Worm (Caenorhabditis elegans): ENCODE data around the gene aqp-11.
A peak's percentile ranks its signal among the peaks of the same experiment; 100 is the strongest.

Gene aqp-11

ce11 chrIII:13672654-13673330 is at the start of gene aqp-11:
TSS of gene aqp-11 (plus strand) at chrIII:13673280.
- TF ChIP-seq vab-7 (GFP tag; IDR thresholded peaks at IDR 0.05) (no peak), tra-1 (GFP tag; IDR thresholded peaks at IDR 0.05) (no peak), pqm-1 (tag; optimal IDR thresholded peaks at IDR 0.05) (peak; percentile 52), nhr-41 (GFP tag; IDR thresholded peaks at IDR 0.05) (no peak), Y5F2A.4 (GFP tag; optimal IDR thresholded peaks at IDR 0.05) (no peak), T26A8.4 (GFP tag; IDR thresholded peaks at IDR 0.05) (no peak), daf-12 (tag; optimal IDR thresholded peaks at IDR 0.05) (no peak), ama-1 (optimal IDR thresholded peaks at IDR 0.05) (no peak), ztf-11 (tag; optimal IDR thresholded peaks at IDR 0.05) (no peak), snpc-4 (tag; optimal IDR thresholded peaks at IDR 0.05) (no peak), ceh-28 (tag; optimal IDR thresholded peaks at IDR 0.05) (no peak), daf-16 (GFP tag; optimal IDR thresholded peaks at IDR 0.05) (no peak), daf-16 (tag; optimal IDR thresholded peaks at IDR 0.05) (peak; percentile 47), hlh-30 (tag; optimal IDR thresholded peaks at IDR 0.05; ENCODE audit: insufficient read depth) (peak; percentile 5), dve-1 (tag; optimal IDR thresholded peaks at IDR 0.05; ENCODE audit: insufficient read depth) (peak; percentile 51), R02D3.7 (tag; optimal IDR thresholded peaks at IDR 0.05) (no peak), D1046.2 (GFP tag; IDR thresholded peaks at IDR 0.05) (no peak), nhr-28 (tag; optimal IDR thresholded peaks at IDR 0.05) (peak; percentile 41), F37D6.2 (tag; optimal IDR thresholded peaks at IDR 0.05) (no peak), dmd-6 (GFP tag; IDR thresholded peaks at IDR 0.05) (peak; percentile 48; the same call in 1 of the 2 replicates), mxl-3 (GFP tag; optimal IDR thresholded peaks at IDR 0.05) (peak; percentile 37), php-3 (GFP tag; IDR thresholded peaks at IDR 0.05) (0 out of 2 replicates have a peak, but pooled peaks have one; percentile 47), ces-1 (GFP tag; optimal IDR thresholded peaks at IDR 0.05) (no peak), lim-7 (GFP tag; IDR thresholded peaks at IDR 0.05) (no peak)

DNA sequence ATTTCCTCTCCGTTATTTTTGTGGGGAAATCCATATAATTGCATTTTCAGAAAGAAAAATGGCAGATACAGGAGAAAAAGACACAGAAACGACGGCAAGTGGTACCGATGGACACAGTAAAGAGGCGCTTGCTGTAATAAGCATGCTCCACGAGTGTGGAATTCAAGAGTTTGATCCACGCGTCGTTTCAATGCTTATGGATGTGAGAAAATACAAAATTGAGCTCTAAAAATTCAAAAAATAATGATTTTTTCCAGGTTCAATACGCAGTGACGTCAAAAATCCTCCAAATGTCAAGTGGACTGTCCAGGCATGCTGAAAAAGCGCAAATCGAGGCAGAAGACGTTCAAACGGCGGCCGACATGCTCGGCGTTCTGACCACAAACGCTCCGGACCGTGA is 48.9 kb upstream of the aqp-11 start, which contains the start of gene taf-9:
Gene taf-9, plus strand, starts transcription at position 51 of the 400 bp plus-strand sequence.
- TF ChIP-seq zag-1 (tag; optimal IDR thresholded peaks at IDR 0.05) (no peak), nhr-28 (tag; optimal IDR thresholded peaks at IDR 0.05) (no peak), mxl-3 (GFP tag; optimal IDR thresholded peaks at IDR 0.05) (no peak), dve-1 (tag; optimal IDR thresholded peaks at IDR 0.05; ENCODE audit: insufficient read depth) (peak; percentile 9), hmg-1.1 (GFP tag; IDR thresholded peaks at IDR 0.05) (no peak), lin-38 (GFP tag; IDR thresholded peaks at IDR 0.05) (peak; percentile 51), lsy-2 (tag; optimal IDR thresholded peaks at IDR 0.05) (peak in 1 of 2 experiments; percentile 17), F49E8.2 (tag; optimal IDR thresholded peaks at IDR 0.05; ENCODE audit: borderline replicate concordance) (no peak), ceh-20 (GFP tag; IDR thresholded peaks at IDR 0.05) (0 out of 2 replicates have a peak, but pooled peaks have one; percentile 22), unc-62 (GFP tag; optimal IDR thresholded peaks at IDR 0.05 in 1 of 2) (no peak), unc-62 (tag; optimal IDR thresholded peaks at IDR 0.05) (no peak), ama-1 (optimal IDR thresholded peaks at IDR 0.05) (peak; percentile 75), cey-2 (tag; optimal IDR thresholded peaks at IDR 0.05; ENCODE audit: borderline replicate concordance, insufficient read depth) (no peak), fkh-10 (GFP tag; optimal IDR thresholded peaks at IDR 0.05) (no peak), egl-43 (GFP tag; IDR thresholded peaks at IDR 0.05) (0 out of 2 replicates have a peak, but pooled peaks have one; percentile 53), php-3 (GFP tag; IDR thresholded peaks at IDR 0.05) (0 out of 2 replicates have a peak, but pooled peaks have one; percentile 9)

DNA sequence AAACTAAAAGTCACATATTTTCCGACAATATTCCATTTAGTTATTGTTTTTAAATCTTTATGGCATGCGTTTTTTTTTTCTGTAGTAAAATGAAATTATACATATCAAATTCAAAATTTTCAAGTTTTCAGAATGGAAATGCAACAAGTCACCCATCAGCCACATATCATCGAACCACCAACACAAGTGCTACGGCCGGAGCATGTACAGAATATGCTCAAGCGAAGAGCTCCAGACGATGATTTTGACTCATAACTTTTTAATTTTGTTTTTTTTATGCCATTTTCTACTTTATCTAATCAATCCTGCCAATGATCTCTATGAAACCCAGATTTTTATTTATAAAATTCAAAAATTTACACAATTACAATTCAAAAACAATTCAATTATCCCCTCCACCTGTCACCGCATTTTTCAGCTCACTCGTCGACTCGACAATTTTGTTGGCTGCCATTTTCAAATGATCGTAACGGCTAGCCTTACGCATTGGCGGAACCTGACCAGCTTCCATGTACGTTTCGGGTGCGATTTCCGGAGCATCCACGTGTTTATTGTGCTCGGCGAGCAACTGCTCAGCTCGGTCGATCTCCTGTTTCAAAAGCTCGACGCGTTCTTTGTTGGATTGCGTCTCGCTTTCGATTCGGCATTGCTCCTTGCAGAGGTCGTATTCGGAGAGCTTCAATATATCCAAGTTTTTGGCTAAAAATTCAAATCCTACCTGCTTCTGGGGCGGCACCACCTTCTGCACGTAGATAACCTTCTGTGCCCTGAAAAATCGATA is 47.2 kb upstream of the aqp-11 start:
- TF ChIP-seq lin-38 (GFP tag; IDR thresholded peaks at IDR 0.05), result 0 out of 2 replicates have a peak, but pooled peaks have one; percentile 4
- peak; percentile 31 for TF ChIP-seq nhr-102 (tag; optimal IDR thresholded peaks at IDR 0.05)
- peak; percentile 25 for TF ChIP-seq ama-1 (optimal IDR thresholded peaks at IDR 0.05)
- peak; percentile 54; the same call in 1 of the 2 replicates for TF ChIP-seq T26A8.4 (GFP tag; IDR thresholded peaks at IDR 0.05)
- TF ChIP-seq saeg-2 (GFP tag; IDR thresholded peaks at IDR 0.05), result 0 out of 2 replicates have a peak, but pooled peaks have one; percentile 12
- peak; percentile 40 for TF ChIP-seq set-16 (GFP tag; IDR thresholded peaks at IDR 0.05)
- TF ChIP-seq nhr-48 (tag; optimal IDR thresholded peaks at IDR 0.05), result no peak
- TF ChIP-seq ceh-20 (GFP tag; IDR thresholded peaks at IDR 0.05), result 0 out of 2 replicates have a peak, but pooled peaks have one; percentile 13
- TF ChIP-seq ceh-28 (tag; optimal IDR thresholded peaks at IDR 0.05), result peak; percentile 31
- TF ChIP-seq daf-8 (GFP tag; IDR thresholded peaks at IDR 0.05), result no peak
- TF ChIP-seq fos-1 (tag; optimal IDR thresholded peaks at IDR 0.05), result no peak
- peak; percentile 68 for TF ChIP-seq zfp-3 (GFP tag; conservative IDR thresholded peaks at IDR 0.05)
- TF ChIP-seq dve-1 (tag; optimal IDR thresholded peaks at IDR 0.05; ENCODE audit: insufficient read depth), result peak; percentile 46
- no peak for TF ChIP-seq F26F4.8 (GFP tag; conservative IDR thresholded peaks at IDR 0.05)
- TF ChIP-seq php-3 (GFP tag; IDR thresholded peaks at IDR 0.05), result peak; percentile 33; the same call in 1 of the 2 replicates
- peak in 1 of 2 experiments; percentile 2 for TF ChIP-seq daf-16 (GFP tag; optimal IDR thresholded peaks at IDR 0.05)
- TF ChIP-seq daf-16 (tag; optimal IDR thresholded peaks at IDR 0.05), result peak; percentile 50
- peak in 1 of 2 experiments; percentile 91 for TF ChIP-seq unc-62 (GFP tag; optimal IDR thresholded peaks at IDR 0.05 in 1 of 2)
- TF ChIP-seq unc-62 (tag; optimal IDR thresholded peaks at IDR 0.05), result no peak

Data from whole organism, L4 larva.